Fruit fly (Drosophila melanogaster) Kc167 (cell line): Measurements from ENCODE around the gene tinc.

Experiments used
- Myc ChIP-seq: fragments of >200 bp; optimal IDR thresholded peaks from 2 replicates; lab custom pipeline; 2017; ENCODE audit warnings: missing external identifiers
- Sin3A ChIP-seq: fragments of >200 bp; optimal IDR thresholded peaks from 2 replicates; lab custom pipeline; 2018; ENCODE audit warnings: missing external identifiers
- h ChIP-seq: fragments of >200 bp; optimal IDR thresholded peaks from 3 replicates; lab custom pipeline; 2018; ENCODE audit warnings: missing external identifiers
- insv ChIP-seq: fragments of >200 bp; optimal IDR thresholded peaks from 3 replicates; lab custom pipeline; 2018; ENCODE audit warnings: missing external identifiers
- psq ChIP-seq: fragments of >200 bp; optimal IDR thresholded peaks from 2 replicates; lab custom pipeline; 2017; ENCODE audit warnings: missing external identifiers
- ttk ChIP-seq: sonication (Bioruptor generic); optimal IDR thresholded peaks from 2 replicates; lab custom pipeline; 2017; ENCODE audit warnings: missing external identifiers

Gene tinc

dm6 chr3R:17794335-17795074 is 16.8 kb upstream of the tinc start, which contains the start of gene CG43102:
TSS of gene CG43102 (minus strand) at chr3R:17794490.
- TF ChIP-seq Myc (lab: Kevin White, UChicago) (no peak), ttk (lab: Kevin White, UChicago) (no peak), psq (lab: Kevin White, UChicago) (no peak), insv (lab: Kevin White, UChicago) (no peak), Sin3A (lab: Kevin White, UChicago) (no peak), h (lab: Kevin White, UChicago) (no peak)

- no peak for TF ChIP-seq Myc (lab: Kevin White, UChicago)
- no peak for TF ChIP-seq psq (lab: Kevin White, UChicago)
- TF ChIP-seq h (lab: Kevin White, UChicago), result no peak
- TF ChIP-seq ttk (lab: Kevin White, UChicago), result no peak
- no peak for TF ChIP-seq Sin3A (lab: Kevin White, UChicago)
- no peak for TF ChIP-seq insv (lab: Kevin White, UChicago)
Measured at dm6 chr3R:17795075-17795420, 16.3 kb upstream of the tinc start, which contains the start of gene pasi1. TSS of gene pasi1 (plus strand) at chr3R:17795075.

- TF ChIP-seq h (lab: Kevin White, UChicago), result no peak
- TF ChIP-seq Sin3A (lab: Kevin White, UChicago), result no peak
- no peak for TF ChIP-seq ttk (lab: Kevin White, UChicago)
- TF ChIP-seq psq (lab: Kevin White, UChicago), result no peak
- no peak for TF ChIP-seq insv (lab: Kevin White, UChicago)
- TF ChIP-seq Myc (lab: Kevin White, UChicago), result no peak
Measured at dm6 chr3R:17795561-17796170, 15.7 kb upstream of the tinc start.

- no peak for TF ChIP-seq ttk (lab: Kevin White, UChicago)
- no peak for TF ChIP-seq Myc (lab: Kevin White, UChicago)
- no peak for TF ChIP-seq insv (lab: Kevin White, UChicago)
- TF ChIP-seq h (lab: Kevin White, UChicago), result no peak
- no peak for TF ChIP-seq Sin3A (lab: Kevin White, UChicago)
- no peak for TF ChIP-seq psq (lab: Kevin White, UChicago)
Measured at dm6 chr3R:17798211-17798737, 13.1 kb upstream of the tinc start, which contains the start of gene CG7379. TSS of gene CG7379 (minus strand) at chr3R:17798304.

- TF ChIP-seq psq (lab: Kevin White, UChicago) (no peak), h (lab: Kevin White, UChicago) (no peak), insv (lab: Kevin White, UChicago) (no peak), ttk (lab: Kevin White, UChicago) (no peak), Sin3A (lab: Kevin White, UChicago) (no peak)
Measured at dm6 chr3R:17801264-17801663, 10.1 kb upstream of the tinc start, which contains the start of gene CG17803. TSS of gene CG17803 (minus strand) at chr3R:17801512.

dm6 chr3R:17803025-17803424 is 8.3 kb upstream of the tinc start, which contains the start of gene CG17806:
TSS of gene CG17806 (minus strand) at chr3R:17803260.
- no peak for TF ChIP-seq Sin3A (lab: Kevin White, UChicago)

dm6 chr3R:17805092-17805491 is 6.2 kb upstream of the tinc start, which contains the start of gene Nnk:
TSS of gene Nnk (minus strand) at chr3R:17805249.
- TF ChIP-seq Myc (lab: Kevin White, UChicago) (no peak), ttk (lab: Kevin White, UChicago) (no peak), Sin3A (lab: Kevin White, UChicago) (no peak), psq (lab: Kevin White, UChicago) (no peak)

dm6 chr3R:17807035-17807606 is 4.2 kb upstream of the tinc start, which contains the start of gene CG17801:
TSS of gene CG17801 (minus strand) at chr3R:17807085.
- TF ChIP-seq psq (lab: Kevin White, UChicago) (no peak), ttk (lab: Kevin White, UChicago) (no peak), Sin3A (lab: Kevin White, UChicago) (no peak), h (lab: Kevin White, UChicago) (no peak), Myc (lab: Kevin White, UChicago) (no peak), insv (lab: Kevin White, UChicago) (no peak)

dm6 chr3R:17809014-17809413 is 2.3 kb upstream of the tinc start, which contains the start of gene Odj:
TSS of gene Odj (minus strand) at chr3R:17809222.
- TF ChIP-seq insv (lab: Kevin White, UChicago), result no peak
- no peak for TF ChIP-seq Sin3A (lab: Kevin White, UChicago)
- no peak for TF ChIP-seq ttk (lab: Kevin White, UChicago)
- TF ChIP-seq psq (lab: Kevin White, UChicago), result no peak
- TF ChIP-seq h (lab: Kevin White, UChicago), result no peak
- no peak for TF ChIP-seq Myc (lab: Kevin White, UChicago)

dm6 chr3R:17811707-17812099 is 362 bp downstream of the tinc start:
- no peak for TF ChIP-seq ttk (lab: Kevin White, UChicago)
- TF ChIP-seq h (lab: Kevin White, UChicago), result no peak
- TF ChIP-seq psq (lab: Kevin White, UChicago), result no peak
- no peak for TF ChIP-seq Sin3A (lab: Kevin White, UChicago)
- no peak for TF ChIP-seq Myc (lab: Kevin White, UChicago)
- no peak for TF ChIP-seq insv (lab: Kevin White, UChicago)

- no peak for TF ChIP-seq Sin3A (lab: Kevin White, UChicago)
- TF ChIP-seq insv (lab: Kevin White, UChicago), result no peak
- TF ChIP-seq psq (lab: Kevin White, UChicago), result no peak
- no peak for TF ChIP-seq Myc (lab: Kevin White, UChicago)
- TF ChIP-seq h (lab: Kevin White, UChicago), result no peak
- TF ChIP-seq ttk (lab: Kevin White, UChicago), result no peak
Measured at dm6 chr3R:17812477-17812876, 1.1 kb downstream of the tinc start.
